Fruit fly (Drosophila melanogaster) whole organism, embryonic: Measurements from ENCODE around the gene CG12594.
A peak's percentile ranks its signal among the peaks of the same experiment; 100 is the strongest.

Source experiments
- Abd-B ChIP-seq: fragments of 200-800 bp; sonication (Bioruptor generic); optimal IDR thresholded peaks from 2 replicates; lab custom pipeline; 2018; ENCODE audit warnings: missing biosample characterization, mild to moderate bottlenecking, missing genetic modification characterization, moderate library complexity
- CG10979 ChIP-seq: fragments of 200-800 bp; sonication (Bioruptor generic); optimal IDR thresholded peaks from 2 replicates; lab custom pipeline; 2018; ENCODE audit warnings: missing biosample characterization, mild to moderate bottlenecking, missing genetic modification characterization, moderate library complexity
- CG11398 ChIP-seq: fragments of 200-800 bp; sonication (Bioruptor generic); optimal IDR thresholded peaks from 2 replicates; lab custom pipeline; 2016; ENCODE audit warnings: missing biosample characterization, missing genetic modification characterization
- CG11695 ChIP-seq: fragments of 200-800 bp; sonication (Bioruptor generic); IDR thresholded peaks from 3 replicates; pipeline ENCODE4 v1.3.6; 2022; ENCODE audit warnings: missing biosample characterization, missing genetic modification characterization
- CG11696 ChIP-seq: fragments of 200-800 bp; sonication (Bioruptor generic); IDR thresholded peaks from 2 replicates; pipeline ENCODE4 v1.3.6; 2022; ENCODE audit warnings: missing biosample characterization, missing genetic modification characterization
- CG12219 ChIP-seq: fragments of 200-800 bp; sonication (Bioruptor generic); optimal IDR thresholded peaks from 3 replicates; lab custom pipeline; 2018; ENCODE audit warnings: missing biosample characterization, mild to moderate bottlenecking, missing genetic modification characterization
- CG12659 ChIP-seq: fragments of 200-800 bp; sonication (Bioruptor generic); optimal IDR thresholded peaks from 3 replicates; lab custom pipeline; 2017; ENCODE audit warnings: mild to moderate bottlenecking, missing biosample characterization, missing genetic modification reagents, missing genetic modification characterization
- CG14050 ChIP-seq: fragments of 200-800 bp; sonication (Bioruptor generic); IDR thresholded peaks from 3 replicates; pipeline ENCODE4 v1.3.6; 2022; ENCODE audit warnings: missing biosample characterization, missing genetic modification characterization
- CG15011 ChIP-seq: fragments of 200-800 bp; sonication (Bioruptor generic); optimal IDR thresholded peaks from 3 replicates; lab custom pipeline; 2018; ENCODE audit warnings: missing biosample characterization, mild to moderate bottlenecking, missing genetic modification characterization
- CG17568 ChIP-seq: fragments of 200-800 bp; sonication (Bioruptor generic); optimal IDR thresholded peaks from 2 replicates; lab custom pipeline; 2018; ENCODE audit warnings: missing biosample characterization, mild to moderate bottlenecking, missing genetic modification characterization, moderate library complexity
- CG18599 ChIP-seq: fragments of 200-800 bp; sonication (Bioruptor generic); optimal IDR thresholded peaks from 3 replicates; lab custom pipeline; 2017; ENCODE audit warnings: missing biosample characterization, missing genetic modification characterization, mild to moderate bottlenecking, moderate library complexity, missing genetic modification reagents
- CG2712 ChIP-seq: fragments of 200-800 bp; optimal IDR thresholded peaks from 3 replicates; lab custom pipeline; 2019; ENCODE audit warnings: missing biosample characterization, mild to moderate bottlenecking, missing genetic modification characterization, moderate library complexity
- CG42726 ChIP-seq: fragments of 200-800 bp; sonication (Bioruptor generic); IDR thresholded peaks from 2 replicates; pipeline ENCODE4 v1.3.6; 2022; ENCODE audit warnings: missing biosample characterization, missing genetic modification characterization; ENCODE audit not compliant: partially characterized antibody
- CG4707 ChIP-seq: fragments of 200-800 bp; sonication (Bioruptor generic); optimal IDR thresholded peaks from 2 replicates; lab custom pipeline; 2018; ENCODE audit warnings: missing biosample characterization, mild to moderate bottlenecking, missing genetic modification characterization, moderate library complexity
- CG4854 ChIP-seq: fragments of 200-800 bp; sonication (Bioruptor generic); optimal IDR thresholded peaks from 2 replicates; lab custom pipeline; 2016; ENCODE audit warnings: missing biosample characterization, missing genetic modification characterization, inconsistent platforms
- CG6791 ChIP-seq: fragments of 200-800 bp; sonication (Bioruptor generic); IDR thresholded peaks from 3 replicates; pipeline ENCODE4 v1.3.6; 2022; ENCODE audit warnings: missing biosample characterization, missing genetic modification characterization; ENCODE audit not compliant: partially characterized antibody
- CG6854 ChIP-seq: fragments of 200-800 bp; sonication (Bioruptor generic); optimal IDR thresholded peaks from 3 replicates; lab custom pipeline; 2017; ENCODE audit warnings: missing biosample characterization, mild to moderate bottlenecking, missing genetic modification characterization
- CG8944 ChIP-seq: fragments of 200-800 bp; sonication (Bioruptor generic); optimal IDR thresholded peaks from 3 replicates; lab custom pipeline; 2016; ENCODE audit warnings: missing biosample characterization, missing genetic modification characterization
- CG9437 ChIP-seq: fragments of 200-800 bp; sonication (Bioruptor generic); optimal IDR thresholded peaks from 2 replicates; lab custom pipeline; 2018; ENCODE audit warnings: missing biosample characterization, mild to moderate bottlenecking, missing genetic modification characterization
- CG9932 ChIP-seq: fragments of 200-800 bp; sonication (Bioruptor generic); IDR thresholded peaks from 2 replicates; pipeline ENCODE4 v1.3.6; 2022; ENCODE audit warnings: missing biosample characterization, missing genetic modification characterization
- D19B ChIP-seq: fragments of 200-800 bp; sonication (Bioruptor generic); optimal IDR thresholded peaks from 2 replicates; lab custom pipeline; 2017; ENCODE audit warnings: missing biosample characterization, mild to moderate bottlenecking, missing genetic modification characterization
- Dip2 ChIP-seq: fragments of 200-800 bp; sonication (Bioruptor generic); IDR thresholded peaks from 2 replicates; pipeline ENCODE4 v1.3.6; 2022; ENCODE audit warnings: missing biosample characterization, missing genetic modification characterization
- Doc3 ChIP-seq: fragments of 200-800 bp; sonication (Bioruptor generic); IDR thresholded peaks from 3 replicates; pipeline ENCODE4 v1.3.6; 2022; ENCODE audit warnings: missing biosample characterization, missing genetic modification characterization; ENCODE audit not compliant: partially characterized antibody
- H15 ChIP-seq: fragments of 200-800 bp; sonication (Bioruptor generic); IDR thresholded peaks from 3 replicates; pipeline ENCODE4 v1.3.6; 2022; ENCODE audit warnings: missing biosample characterization, missing genetic modification characterization
- Hr78 ChIP-seq, 2 experiments: fragments of 200-800 bp in 1 of 2; fragments of >200 bp in 1 of 2; sonication (Bioruptor generic) in 1 of 2; optimal IDR thresholded peaks; 2 replicates each; lab custom pipeline; 2017 to 2019; ENCODE audit warnings: missing biosample characterization in 2 of 2, missing genetic modification characterization in 2 of 2, mild to moderate bottlenecking in 1 of 2, moderate library complexity in 1 of 2
- Lpt ChIP-seq: fragments of >200 bp; optimal IDR thresholded peaks from 2 replicates; lab custom pipeline; 2018; ENCODE audit warnings: missing biosample characterization, missing genetic modification characterization
- Mes4 ChIP-seq: fragments of 200-800 bp; sonication (Bioruptor generic); optimal IDR thresholded peaks from 2 replicates; lab custom pipeline; 2016; ENCODE audit warnings: missing biosample characterization, missing genetic modification characterization
- Mrtf ChIP-seq: fragments of 200-800 bp; sonication (Bioruptor generic); IDR thresholded peaks from 3 replicates; pipeline ENCODE4 v1.3.6; 2022; ENCODE audit warnings: missing biosample characterization, missing genetic modification characterization
- Ptx1 ChIP-seq: fragments of 200-800 bp; sonication (Bioruptor generic); IDR thresholded peaks from 2 replicates; pipeline ENCODE4 v1.3.6; 2022; ENCODE audit warnings: missing biosample characterization, missing genetic modification characterization
- Ravus ChIP-seq: fragments of 200-800 bp; sonication (Bioruptor generic); IDR thresholded peaks from 2 replicates; pipeline ENCODE4 v1.3.6; 2022; ENCODE audit warnings: missing biosample characterization, missing genetic modification characterization
- Taf1 ChIP-seq: fragments of 200-800 bp; sonication (Bioruptor generic); IDR thresholded peaks from 2 replicates; pipeline ENCODE4 v1.3.6; 2022; ENCODE audit warnings: missing biosample characterization, missing genetic modification characterization
- Xbp1 ChIP-seq: fragments of 200-800 bp; sonication (Bioruptor generic); optimal IDR thresholded peaks from 3 replicates; lab custom pipeline; 2016; ENCODE audit warnings: missing biosample characterization, mild to moderate bottlenecking, missing genetic modification characterization
- bsh ChIP-seq, 2 experiments: fragments of 200-800 bp; sonication (Bioruptor generic); optimal IDR thresholded peaks; 2 replicates each; lab custom pipeline; 2017 to 2018; ENCODE audit warnings: mild to moderate bottlenecking in 2 of 2, missing biosample characterization in 2 of 2, missing genetic modification characterization in 2 of 2, moderate library complexity in 1 of 2
- ewg ChIP-seq: fragments of 200-800 bp; sonication (Bioruptor generic); optimal IDR thresholded peaks from 3 replicates; lab custom pipeline; 2017; ENCODE audit warnings: mild to moderate bottlenecking, missing biosample characterization, missing genetic modification reagents, missing genetic modification characterization
- exex ChIP-seq: fragments of 200-800 bp; sonication (Bioruptor generic); optimal IDR thresholded peaks from 4 replicates; lab custom pipeline; 2018; ENCODE audit warnings: missing biosample characterization, mild to moderate bottlenecking, missing genetic modification characterization, moderate library complexity
- gem ChIP-seq: fragments of 200-800 bp; sonication (Bioruptor generic); optimal IDR thresholded peaks from 2 replicates; lab custom pipeline; 2019; ENCODE audit warnings: missing biosample characterization, mild to moderate bottlenecking, missing genetic modification characterization, moderate library complexity
- gfzf ChIP-seq: fragments of 200-800 bp; sonication (Bioruptor generic); optimal IDR thresholded peaks from 2 replicates; lab custom pipeline; 2016; ENCODE audit warnings: missing biosample characterization, mild to moderate bottlenecking, missing genetic modification characterization, moderate library complexity
- grau ChIP-seq: fragments of 200-800 bp; optimal IDR thresholded peaks from 3 replicates; lab custom pipeline; 2019; ENCODE audit warnings: missing biosample characterization, mild to moderate bottlenecking, missing genetic modification characterization, moderate library complexity
- her ChIP-seq: fragments of 200-800 bp; sonication (Bioruptor generic); optimal IDR thresholded peaks from 2 replicates; lab custom pipeline; 2016; ENCODE audit warnings: missing biosample characterization, missing genetic modification characterization
- kni ChIP-seq: fragments of 200-800 bp; sonication (Bioruptor generic); optimal IDR thresholded peaks from 3 replicates; lab custom pipeline; 2017; ENCODE audit warnings: mild to moderate bottlenecking, missing biosample characterization, missing genetic modification reagents, missing genetic modification characterization
- lbe ChIP-seq: fragments of 200-800 bp; sonication (Bioruptor generic); optimal IDR thresholded peaks from 2 replicates; lab custom pipeline; 2016; ENCODE audit warnings: missing biosample characterization, mild to moderate bottlenecking, missing genetic modification characterization
- maf-S ChIP-seq: fragments of 200-800 bp; sonication (Bioruptor generic); optimal IDR thresholded peaks from 2 replicates; lab custom pipeline; 2016; ENCODE audit warnings: missing biosample characterization, missing genetic modification characterization
- nerfin-1 ChIP-seq: fragments of 200-800 bp; sonication (Bioruptor generic); optimal IDR thresholded peaks from 3 replicates; lab custom pipeline; 2019; ENCODE audit warnings: missing biosample characterization, mild to moderate bottlenecking, missing genetic modification characterization, moderate library complexity
- nom ChIP-seq: fragments of 200-800 bp; sonication (Bioruptor generic); optimal IDR thresholded peaks from 2 replicates; lab custom pipeline; 2017; ENCODE audit warnings: missing biosample characterization, missing genetic modification characterization, mild to moderate bottlenecking, moderate library complexity, missing genetic modification reagents
- pum ChIP-seq: fragments of 200-800 bp; sonication (Bioruptor generic); optimal IDR thresholded peaks from 2 replicates; lab custom pipeline; 2016; ENCODE audit warnings: missing biosample characterization, missing genetic modification characterization
- slbo ChIP-seq: fragments of 200-800 bp; sonication (Bioruptor generic); IDR thresholded peaks from 2 replicates; pipeline ENCODE4 v1.3.6; 2022; ENCODE audit warnings: missing biosample characterization, missing genetic modification characterization
- sqz ChIP-seq: fragments of 200-800 bp; sonication (Bioruptor generic); optimal IDR thresholded peaks from 3 replicates; lab custom pipeline; 2018; ENCODE audit warnings: missing biosample characterization, mild to moderate bottlenecking, missing genetic modification characterization
- stwl ChIP-seq: fragments of 200-800 bp; sonication (Bioruptor generic); optimal IDR thresholded peaks from 3 replicates; lab custom pipeline; 2018; ENCODE audit warnings: missing biosample characterization, mild to moderate bottlenecking, missing genetic modification characterization, moderate library complexity
- unc-4 ChIP-seq: fragments of 200-800 bp; sonication (Bioruptor generic); IDR thresholded peaks from 2 replicates; pipeline ENCODE4 v1.3.6; 2022; ENCODE audit warnings: missing biosample characterization, missing genetic modification characterization; ENCODE audit not compliant: partially characterized antibody

CG12594 gene

DNA sequence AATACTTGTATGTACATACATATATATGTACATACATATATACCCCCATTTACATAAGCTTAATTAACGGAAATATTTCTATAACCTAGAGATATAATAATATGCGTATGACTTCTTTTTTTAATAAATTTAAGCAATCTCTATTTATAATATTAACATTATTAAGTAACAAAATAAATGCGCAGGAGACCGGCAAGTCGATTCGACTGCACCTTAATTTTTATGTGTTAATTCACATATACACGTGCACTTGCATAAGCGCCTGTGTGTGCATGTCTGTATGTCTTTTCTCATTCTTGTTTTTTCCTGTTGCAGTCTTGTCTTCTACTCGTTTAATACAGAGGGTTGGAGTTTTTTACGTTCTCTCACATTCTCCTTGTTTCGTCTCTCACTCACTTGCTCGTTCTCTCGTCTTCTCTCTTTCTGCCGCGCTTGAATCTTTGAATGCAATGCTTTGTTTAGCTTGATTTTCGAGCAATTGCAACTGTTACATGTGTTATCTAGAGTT, 58.7 kb downstream of the CG12594 start (continued):
- TF ChIP-seq CG42726 (no peak), CG11695 (GFP tag; lab: Robert Waterston, UW) (peak; percentile 70; the same call in 2 of the 3 replicates), CG6854 (GFP tag; lab: Kevin White, UChicago) (peak; percentile 39), ewg (GFP tag; lab: Kevin White, UChicago) (peak; percentile 90), gfzf (GFP tag; lab: Kevin White, UChicago) (no peak), CG12219 (GFP tag; lab: Kevin White, UChicago) (peak; percentile 81), Abd-B (GFP tag; lab: Kevin White, UChicago) (peak; percentile 96), slbo (GFP tag; lab: Robert Waterston, UW) (no peak), kni (GFP tag; lab: Kevin White, UChicago) (no peak), Dip2 (GFP tag; lab: Robert Waterston, UW) (no peak), pum (GFP tag; lab: Kevin White, UChicago) (peak; percentile 66), H15 (GFP tag; lab: Robert Waterston, UW) (peak; percentile 86), CG4854 (GFP tag; lab: Kevin White, UChicago) (peak; percentile 59), stwl (tag; lab: Kevin White, UChicago) (peak; percentile 73), CG9932 (GFP tag; lab: Robert Waterston, UW) (no peak), CG12659 (peak; percentile 85), CG4707 (GFP tag; lab: Kevin White, UChicago) (peak; percentile 81), CG15011 (peak; percentile 75), nerfin-1 (tag; lab: Kevin White, UChicago) (peak; percentile 92), gem (peak; percentile 98), CG11398 (GFP tag; lab: Kevin White, UChicago) (no peak), Doc3 (no peak), Ptx1 (GFP tag; lab: Robert Waterston, UW) (peak; percentile 85), Hr78 (GFP tag; optimal IDR thresholded peaks at IDR 0.05; lab: Kevin White, UChicago) (peak in 1 of 2 experiments; percentile 92), Mes4 (GFP tag; lab: Kevin White, UChicago) (no peak), CG11696 (GFP tag; lab: Robert Waterston, UW) (no peak), Ravus (GFP tag; lab: Robert Waterston, UW) (no peak), Taf1 (no peak), bsh (GFP tag; optimal IDR thresholded peaks at IDR 0.05; lab: Kevin White, UChicago) (peak; percentile 91 to 98), CG8944 (GFP tag; lab: Kevin White, UChicago) (peak; percentile 47), exex (tag; lab: Kevin White, UChicago) (peak; percentile 24), lbe (peak; percentile 84), her (GFP tag; lab: Kevin White, UChicago) (no peak), CG2712 (tag; lab: Kevin White, UChicago) (peak; percentile 99), D19B (peak; percentile 50), CG6791 (GFP tag; lab: Robert Waterston, UW) (no peak), CG10979 (tag; lab: Kevin White, UChicago) (peak; percentile 99), nom (peak; percentile 86), grau (tag; lab: Kevin White, UChicago) (peak; percentile 91), Mrtf (GFP tag; lab: Robert Waterston, UW) (peak; percentile 75), sqz (peak; percentile 94), Xbp1 (GFP tag; lab: Kevin White, UChicago) (peak; percentile 93), CG9437 (GFP tag; lab: Kevin White, UChicago) (peak; percentile 88), CG17568 (GFP tag; lab: Kevin White, UChicago) (peak; percentile 76), unc-4 (no peak), maf-S (GFP tag; lab: Kevin White, UChicago) (no peak), CG18599 (peak; percentile 76), CG14050 (GFP tag; lab: Robert Waterston, UW) (peak; percentile 52; the same call in 2 of the 3 replicates), Lpt (GFP tag; lab: Kevin White, UChicago) (no peak)
